Fruit fly (Drosophila melanogaster) whole organism, embryonic: ENCODE data around the gene Sec3.
A peak's percentile ranks its signal among the peaks of the same experiment; 100 is the strongest.

Experiments
- Antp ChIP-seq: fragments of 200-800 bp; sonication (Bioruptor generic); optimal IDR thresholded peaks from 3 replicates; lab custom pipeline; 2016; ENCODE audit warnings: missing biosample characterization, missing genetic modification characterization
- Blimp-1 ChIP-seq: fragments of 200-800 bp; sonication (Bioruptor generic); optimal IDR thresholded peaks from 3 replicates; lab custom pipeline; 2018; ENCODE audit warnings: missing biosample characterization, missing genetic modification characterization, mild to moderate bottlenecking, moderate library complexity, missing genetic modification reagents
- CG10366 ChIP-seq: fragments of 200-800 bp; sonication (Bioruptor generic); IDR thresholded peaks from 2 replicates; pipeline ENCODE4 v1.3.6; 2022; ENCODE audit warnings: missing biosample characterization, missing genetic modification characterization
- CG12769 ChIP-seq: fragments of 200-800 bp; sonication (Bioruptor generic); optimal IDR thresholded peaks from 2 replicates; lab custom pipeline; 2019; ENCODE audit warnings: missing biosample characterization, mild to moderate bottlenecking, missing genetic modification characterization, moderate library complexity
- CG13894 ChIP-seq: fragments of 200-800 bp; sonication (Bioruptor generic); optimal IDR thresholded peaks from 3 replicates; lab custom pipeline; 2018; ENCODE audit warnings: missing biosample characterization, mild to moderate bottlenecking, missing genetic modification characterization, moderate library complexity
- CG14050 ChIP-seq: fragments of 200-800 bp; sonication (Bioruptor generic); IDR thresholded peaks from 3 replicates; pipeline ENCODE4 v1.3.6; 2022; ENCODE audit warnings: missing biosample characterization, missing genetic modification characterization
- CG14965 ChIP-seq: fragments of 200-800 bp; sonication (Bioruptor generic); optimal IDR thresholded peaks from 2 replicates; lab custom pipeline; 2016; ENCODE audit warnings: missing biosample characterization, missing genetic modification characterization, borderline replicate concordance
- CG16813 ChIP-seq: fragments of 200-800 bp; sonication (Bioruptor generic); IDR thresholded peaks from 3 replicates; pipeline ENCODE4 v1.3.6; 2022; ENCODE audit warnings: missing biosample characterization, missing genetic modification characterization; ENCODE audit not compliant: partially characterized antibody
- CG17802 ChIP-seq: fragments of 200-800 bp; sonication (Bioruptor generic); optimal IDR thresholded peaks from 2 replicates; lab custom pipeline; 2018; ENCODE audit warnings: missing biosample characterization, mild to moderate bottlenecking, missing genetic modification characterization, moderate library complexity
- CG17829 ChIP-seq: fragments of 200-800 bp; optimal IDR thresholded peaks from 2 replicates; lab custom pipeline; 2019; ENCODE audit warnings: missing biosample characterization, mild to moderate bottlenecking, missing genetic modification characterization, moderate library complexity
- CG2199 ChIP-seq: fragments of 200-800 bp; sonication (Bioruptor generic); IDR thresholded peaks from 3 replicates; pipeline ENCODE4 v1.3.6; 2022; ENCODE audit warnings: missing biosample characterization, missing genetic modification characterization
- CG2712 ChIP-seq: fragments of 200-800 bp; optimal IDR thresholded peaks from 3 replicates; lab custom pipeline; 2019; ENCODE audit warnings: missing biosample characterization, mild to moderate bottlenecking, missing genetic modification characterization, moderate library complexity
- CG4424 ChIP-seq: fragments of 200-800 bp; sonication (Bioruptor generic); optimal IDR thresholded peaks from 3 replicates; lab custom pipeline; 2016; ENCODE audit warnings: missing biosample characterization, missing genetic modification characterization
- CG6689 ChIP-seq: fragments of 200-800 bp; sonication (Bioruptor generic); IDR thresholded peaks from 2 replicates; pipeline ENCODE4 v1.3.6; 2022; ENCODE audit warnings: missing biosample characterization, missing genetic modification characterization
- CG6813 ChIP-seq: fragments of 200-800 bp; sonication (Bioruptor generic); optimal IDR thresholded peaks from 2 replicates; lab custom pipeline; 2017; ENCODE audit warnings: missing biosample characterization, missing genetic modification characterization, mild to moderate bottlenecking, moderate library complexity, missing genetic modification reagents
- CG8924 ChIP-seq: fragments of 200-800 bp; optimal IDR thresholded peaks from 3 replicates; lab custom pipeline; 2019; ENCODE audit warnings: missing biosample characterization, mild to moderate bottlenecking, missing genetic modification characterization, moderate library complexity
- CHES-1-like ChIP-seq: fragments of 200-800 bp; sonication (Bioruptor generic); optimal IDR thresholded peaks from 2 replicates; lab custom pipeline; 2016; ENCODE audit warnings: missing biosample characterization, missing genetic modification characterization
- Camta ChIP-seq: fragments of 200-800 bp; sonication (Bioruptor generic); optimal IDR thresholded peaks from 2 replicates; lab custom pipeline; 2016; ENCODE audit warnings: missing biosample characterization, missing genetic modification characterization
- Ets65A ChIP-seq: fragments of 200-800 bp; sonication (Bioruptor generic); peaks from one replicate; lab custom pipeline; 2016; ENCODE audit warnings: missing biosample characterization, missing genetic modification characterization
- GATAe ChIP-seq: fragments of 200-800 bp; sonication (Bioruptor generic); conservative IDR thresholded peaks from 2 replicates; pipeline ENCODE4 v1.3.6; 2022; ENCODE audit warnings: missing biosample characterization, missing genetic modification characterization
- Hmr ChIP-seq: fragments of 200-800 bp; sonication (Bioruptor generic); optimal IDR thresholded peaks from 3 replicates; lab custom pipeline; 2017; ENCODE audit warnings: mild to moderate bottlenecking, missing biosample characterization, missing genetic modification reagents, missing genetic modification characterization
- Jarid2 ChIP-seq: fragments of 200-800 bp; sonication (Bioruptor generic); optimal IDR thresholded peaks from 3 replicates; lab custom pipeline; 2017; ENCODE audit warnings: mild to moderate bottlenecking, missing biosample characterization, missing genetic modification reagents, missing genetic modification characterization
- Myb ChIP-seq: fragments of 200-800 bp; sonication (Bioruptor generic); optimal IDR thresholded peaks from 2 replicates; lab custom pipeline; 2016; ENCODE audit warnings: missing biosample characterization, missing genetic modification characterization
- Pdp1 ChIP-seq, 2 experiments: fragments of 200-800 bp; sonication (Bioruptor generic); optimal IDR thresholded peaks; 3 replicates each; lab custom pipeline; 2016; ENCODE audit warnings: missing biosample characterization in 2 of 2, missing genetic modification characterization in 2 of 2, mild to moderate bottlenecking in 1 of 2, moderate library complexity in 1 of 2
- Sin3A ChIP-seq: fragments of >200 bp; optimal IDR thresholded peaks from 2 replicates; lab custom pipeline; 2018
- abd-A ChIP-seq: fragments of 200-800 bp; sonication (Bioruptor generic); optimal IDR thresholded peaks from 3 replicates; lab custom pipeline; 2019; ENCODE audit warnings: missing biosample characterization, mild to moderate bottlenecking, missing genetic modification characterization, moderate library complexity
- ac ChIP-seq: fragments of 200-800 bp; sonication (Bioruptor generic); optimal IDR thresholded peaks from 3 replicates; lab custom pipeline; 2017; ENCODE audit warnings: missing biosample characterization, mild to moderate bottlenecking, missing genetic modification characterization
- bbx ChIP-seq: fragments of 200-800 bp; sonication (Bioruptor generic); IDR thresholded peaks from 2 replicates; pipeline ENCODE4 v1.3.6; 2022; ENCODE audit warnings: missing biosample characterization, missing genetic modification characterization; ENCODE audit not compliant: partially characterized antibody
- cg ChIP-seq: fragments of 200-800 bp; sonication (Bioruptor generic); optimal IDR thresholded peaks from 3 replicates; lab custom pipeline; 2019; ENCODE audit warnings: missing biosample characterization, mild to moderate bottlenecking, missing genetic modification characterization, moderate library complexity
- chinmo ChIP-seq: fragments of 200-800 bp; sonication (Bioruptor generic); IDR thresholded peaks from 4 replicates; pipeline ENCODE4 v1.3.6; 2022; ENCODE audit warnings: missing biosample characterization, missing genetic modification characterization; ENCODE audit not compliant: partially characterized antibody
- crol ChIP-seq: fragments of 200-800 bp; sonication (Bioruptor generic); IDR thresholded peaks from 2 replicates; pipeline ENCODE4 v1.3.6; 2022; ENCODE audit warnings: missing biosample characterization, missing genetic modification characterization
- esg ChIP-seq: fragments of 200-800 bp; sonication (Bioruptor generic); conservative IDR thresholded peaks from 2 replicates; pipeline ENCODE4 v1.3.6; 2022; ENCODE audit warnings: missing biosample characterization, missing genetic modification characterization
- exex ChIP-seq: fragments of 200-800 bp; sonication (Bioruptor generic); optimal IDR thresholded peaks from 4 replicates; lab custom pipeline; 2018; ENCODE audit warnings: missing biosample characterization, mild to moderate bottlenecking, missing genetic modification characterization, moderate library complexity
- fd3F ChIP-seq: fragments of 200-800 bp; sonication (Bioruptor generic); optimal IDR thresholded peaks from 2 replicates; lab custom pipeline; 2018; ENCODE audit warnings: missing biosample characterization, mild to moderate bottlenecking, missing genetic modification characterization, moderate library complexity
- h ChIP-seq: fragments of >200 bp; optimal IDR thresholded peaks from 2 replicates; lab custom pipeline; 2017
- hb ChIP-seq: fragments of 200-800 bp; sonication (Bioruptor generic); IDR thresholded peaks from 3 replicates; pipeline ENCODE4 v1.3.6; 2022; ENCODE audit warnings: missing biosample characterization, missing genetic modification characterization; ENCODE audit not compliant: partially characterized antibody
- hkb ChIP-seq, 2 experiments: fragments of 200-800 bp in 1 of 2; fragments of >200 bp in 1 of 2; sonication (Bioruptor generic) in 1 of 2; IDR thresholded peaks in 1 of 2; optimal IDR thresholded peaks in 1 of 2; 2 replicates each; pipeline versions ENCODE4 v1.3.6 to Lab custom; 2017 to 2022; ENCODE audit warnings: missing biosample characterization in 1 of 2, missing genetic modification characterization in 1 of 2
- kay ChIP-seq: fragments of 200-800 bp; sonication (Bioruptor generic); optimal IDR thresholded peaks from 2 replicates; lab custom pipeline; 2016; ENCODE audit warnings: missing biosample characterization, missing genetic modification characterization
- ken ChIP-seq: fragments of 200-800 bp; sonication (Bioruptor generic); IDR thresholded peaks from 3 replicates; pipeline ENCODE4 v1.3.6; 2022; ENCODE audit warnings: missing biosample characterization, missing genetic modification characterization
- klu ChIP-seq: fragments of 200-800 bp; sonication (Bioruptor generic); IDR thresholded peaks from 2 replicates; pipeline ENCODE4 v1.3.6; 2022; ENCODE audit warnings: missing biosample characterization, missing genetic modification characterization
- sd ChIP-seq: fragments of 200-800 bp; sonication (Bioruptor generic); optimal IDR thresholded peaks from 3 replicates; lab custom pipeline; 2018; ENCODE audit warnings: missing biosample characterization, mild to moderate bottlenecking, missing genetic modification characterization, moderate library complexity
- sug ChIP-seq: fragments of 200-800 bp; optimal IDR thresholded peaks from 2 replicates; lab custom pipeline; 2019; ENCODE audit warnings: missing biosample characterization, mild to moderate bottlenecking, missing genetic modification characterization, moderate library complexity
- vfl ChIP-seq: fragments of 200-800 bp; sonication (Bioruptor generic); optimal IDR thresholded peaks from 2 replicates; lab custom pipeline; 2016; ENCODE audit warnings: missing biosample characterization, missing genetic modification characterization
- vvl ChIP-seq: fragments of 200-800 bp; sonication (Bioruptor generic); IDR thresholded peaks from 2 replicates; pipeline ENCODE4 v1.3.6; 2022; ENCODE audit warnings: missing biosample characterization, missing genetic modification characterization

Gene Sec3

dm6 chr3L:17394435-17395017 lies 30.5 kb downstream of the Sec3 start:
- TF ChIP-seq exex (tag; lab: Kevin White, UChicago) (no peak), sd (tag; lab: Kevin White, UChicago) (peak; percentile 42), CG12769 (peak; percentile 15), fd3F (GFP tag; lab: Kevin White, UChicago) (no peak), CG8924 (no peak), CG4424 (GFP tag; lab: Kevin White, UChicago) (no peak), Sin3A (lab: Kevin White, UChicago) (no peak), CG17829 (tag; lab: Kevin White, UChicago) (no peak), cg (peak; percentile 49), vvl (GFP tag; lab: Robert Waterston, UW) (peak; percentile 11; the same call in 1 of the 2 replicates), esg (GFP tag; lab: Robert Waterston, UW) (no peak), abd-A (tag; lab: Kevin White, UChicago) (peak; percentile 79), CG2712 (no peak), Jarid2 (GFP tag; lab: Kevin White, UChicago) (no peak), h (no peak), CG6813 (no peak), CG13894 (peak; percentile 58), sug (peak; percentile 14), Myb (GFP tag; lab: Kevin White, UChicago) (no peak), chinmo (GFP tag; lab: Robert Waterston, UW) (peak; percentile 87; the same call in 3 of the 4 replicates)

DNA sequence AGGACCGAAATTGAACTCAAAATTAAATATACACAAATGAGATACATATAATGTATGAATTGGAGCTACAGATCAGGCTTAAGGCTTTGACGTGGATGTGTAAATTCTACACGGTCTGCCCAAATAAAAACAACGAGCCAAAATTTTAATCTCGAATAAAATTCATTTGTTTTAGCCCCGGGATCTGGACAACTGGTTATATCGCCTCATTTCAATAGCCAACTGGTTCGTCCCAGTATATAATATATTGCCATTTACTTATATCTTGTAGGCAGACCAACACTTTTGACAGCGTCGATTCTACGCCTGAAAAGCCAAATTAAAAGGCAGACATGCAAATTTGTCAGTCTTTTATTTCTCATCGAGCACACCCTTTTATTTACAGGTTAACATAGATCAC lies 31.9 kb downstream of the Sec3 start:
- TF ChIP-seq CG6689 (GFP tag; lab: Robert Waterston, UW) = no peak
- no peak for TF ChIP-seq vfl (GFP tag; lab: Kevin White, UChicago)
- no peak for TF ChIP-seq CG17802
- peak; percentile 82 for TF ChIP-seq CG13894
- peak; percentile 68; the same call in 1 of the 4 replicates for TF ChIP-seq chinmo (GFP tag; lab: Robert Waterston, UW)
- peak; percentile 67 for TF ChIP-seq abd-A (tag; lab: Kevin White, UChicago)
- TF ChIP-seq, all 482 proteins: peak for 3

- TF ChIP-seq Blimp-1 (peak; percentile 70), bbx (GFP tag; lab: Robert Waterston, UW) (no peak), Pdp1 (GFP tag; optimal IDR thresholded peaks at IDR 0.05; lab: Kevin White, UChicago) (peak in 1 of 2 experiments; percentile 63), hb (GFP tag; lab: Robert Waterston, UW) (no peak), GATAe (GFP tag; lab: Robert Waterston, UW) (no peak), CG10366 (GFP tag; lab: Robert Waterston, UW) (no peak)
These were observed 32.6 kb downstream of the Sec3 start for dm6 chr3L:17392412-17392811.

- TF ChIP-seq CG14965 (GFP tag; lab: Kevin White, UChicago) (no peak), vvl (GFP tag; lab: Robert Waterston, UW) (peak; percentile 67; the same call in 1 of the 2 replicates), CG12769 (peak; percentile 65), ac (GFP tag; lab: Kevin White, UChicago) (no peak), ken (GFP tag; lab: Robert Waterston, UW) (no peak), sd (tag; lab: Kevin White, UChicago) (peak; percentile 26), abd-A (tag; lab: Kevin White, UChicago) (peak; percentile 85), CG13894 (peak; percentile 68), CG14050 (GFP tag; lab: Robert Waterston, UW) (no peak), klu (GFP tag; lab: Robert Waterston, UW) (no peak), CHES-1-like (no peak), kay (no peak), chinmo (GFP tag; lab: Robert Waterston, UW) (peak; percentile 90; the same call in 2 of the 4 replicates), crol (GFP tag; lab: Robert Waterston, UW) (no peak), CG16813 (GFP tag; lab: Robert Waterston, UW) (no peak), Antp (GFP tag; lab: Kevin White, UChicago) (no peak), CG2199 (no peak), Camta (GFP tag; lab: Kevin White, UChicago) (no peak), hkb (optimal IDR thresholded peaks at IDR 0.05; lab: Kevin White, UChicago) (no peak), hkb (GFP tag; IDR thresholded peaks at IDR 0.05; lab: Robert Waterston, UW) (no peak), Ets65A (GFP tag; lab: Kevin White, UChicago) (peak; percentile 13), Hmr (no peak)
These were observed 33.9 kb downstream of the Sec3 start for dm6 chr3L:17391132-17391531.
